Worm (Caenorhabditis elegans) whole organism, L4 larva: ENCODE data around the gene gtr-1.

Experiments
- F37D6.2 ChIP-seq: sonication (generic microtip); optimal IDR thresholded peaks from 2 replicates; lab custom pipeline; 2016; ENCODE audit warnings: mild to moderate bottlenecking, missing genetic modification characterization, missing compliant biosample characterization
- F49E8.2 ChIP-seq: sonication (generic microtip); optimal IDR thresholded peaks from 2 replicates; lab custom pipeline; 2016; ENCODE audit warnings: missing compliant biosample characterization, mild to moderate bottlenecking, missing genetic modification characterization, borderline replicate concordance
- R02D3.7 ChIP-seq: fragments of 150-350 bp; sonication (generic microtip); optimal IDR thresholded peaks from 3 replicates; lab custom pipeline; 2014; ENCODE audit warnings: missing biosample characterization, missing genetic modification characterization
- Y105C5A.15 ChIP-seq: fragments of 200-800 bp; sonication (Bioruptor generic); IDR thresholded peaks from 2 replicates; pipeline ENCODE4 v1.3.6; 2022; ENCODE audit warnings: missing genetic modification characterization, missing compliant biosample characterization
- Y48G9A.11 ChIP-seq: fragments of 200-800 bp; sonication (Bioruptor generic); IDR thresholded peaks from 2 replicates; pipeline ENCODE4 v1.3.6; 2022; ENCODE audit warnings: missing genetic modification reagents, missing genetic modification characterization, missing compliant biosample characterization
- aha-1 ChIP-seq: fragments of 150-350 bp; peaks from one replicate; lab custom pipeline; 2014; ENCODE audit warnings: missing biosample characterization, missing genetic modification characterization
- ama-1 ChIP-seq: fragments of 150-350 bp; optimal IDR thresholded peaks from 2 replicates; lab custom pipeline; 2014; ENCODE audit warnings: inconsistent platforms, mixed read lengths
- arid-1 ChIP-seq: fragments of 200-800 bp; sonication (Bioruptor generic); conservative IDR thresholded peaks from 2 replicates; pipeline ENCODE4 v1.3.6; 2022; ENCODE audit warnings: missing genetic modification reagents, missing genetic modification characterization, missing compliant biosample characterization
- ceh-32 ChIP-seq: sonication (generic microtip); optimal IDR thresholded peaks from 2 replicates; lab custom pipeline; 2016; ENCODE audit warnings: mild to moderate bottlenecking, missing genetic modification characterization, missing compliant biosample characterization; ENCODE audit not compliant: poor library complexity
- ceh-44 ChIP-seq: fragments of 200-800 bp; sonication (Bioruptor generic); IDR thresholded peaks from 2 replicates; pipeline ENCODE4 v1.3.6; 2022; ENCODE audit warnings: missing genetic modification reagents, missing genetic modification characterization, missing compliant biosample characterization
- cey-2 ChIP-seq: sonication (generic microtip); optimal IDR thresholded peaks from 3 replicates; lab custom pipeline; 2017; ENCODE audit warnings: missing genetic modification characterization, mild to moderate bottlenecking, missing compliant biosample characterization, antibody characterized with exemption, borderline replicate concordance; ENCODE audit not compliant: insufficient read depth
- daf-12 ChIP-seq: fragments of 150-350 bp; optimal IDR thresholded peaks from 2 replicates; lab custom pipeline; 2014; ENCODE audit warnings: missing biosample characterization, missing genetic modification reagents, missing genetic modification characterization
- daf-16 ChIP-seq, 3 experiments: sonication (generic microtip); optimal IDR thresholded peaks; 2 replicates each; lab custom pipeline; 2016 to 2017; ENCODE audit warnings: missing genetic modification characterization in 3 of 3, missing genetic modification reagents in 3 of 3, mild to moderate bottlenecking in 2 of 3, missing compliant biosample characterization in 2 of 3, missing biosample characterization in 1 of 3, moderate library complexity in 1 of 3
- daf-19 ChIP-seq: fragments of 200-800 bp; sonication (Bioruptor generic); conservative IDR thresholded peaks from 2 replicates; pipeline ENCODE4 v1.3.6; 2022; ENCODE audit warnings: missing genetic modification characterization, missing compliant biosample characterization
- dmd-6 ChIP-seq: fragments of 200-800 bp; sonication (Bioruptor generic); IDR thresholded peaks from 2 replicates; pipeline ENCODE4 v1.3.6; 2022; ENCODE audit warnings: missing genetic modification reagents, missing genetic modification characterization, missing compliant biosample characterization
- dmd-9 ChIP-seq: fragments of 200-800 bp; sonication (Bioruptor generic); IDR thresholded peaks from 2 replicates; pipeline ENCODE4 v1.3.6; 2022; ENCODE audit warnings: missing genetic modification reagents, missing genetic modification characterization, missing compliant biosample characterization
- dpl-1 ChIP-seq: fragments of 150-350 bp; optimal IDR thresholded peaks from 2 replicates; lab custom pipeline; 2014; ENCODE audit warnings: missing biosample characterization, missing genetic modification reagents, missing genetic modification characterization
- dve-1 ChIP-seq: sonication (generic microtip); optimal IDR thresholded peaks from 2 replicates; lab custom pipeline; 2017; ENCODE audit warnings: antibody characterized with exemption, mild to moderate bottlenecking, missing genetic modification characterization, missing compliant biosample characterization; ENCODE audit not compliant: insufficient read depth
- egl-43 ChIP-seq: fragments of 200-800 bp; sonication (Bioruptor generic); IDR thresholded peaks from 2 replicates; pipeline ENCODE4 v1.3.6; 2022; ENCODE audit warnings: missing genetic modification reagents, missing genetic modification characterization, missing compliant biosample characterization
- fos-1 ChIP-seq: fragments of 150-350 bp; optimal IDR thresholded peaks from 2 replicates; lab custom pipeline; 2014; ENCODE audit warnings: missing biosample characterization, missing genetic modification characterization
- hif-1 ChIP-seq, 2 experiments: sonication (generic microtip); optimal IDR thresholded peaks; 2 replicates each; lab custom pipeline; 2016 to 2017; ENCODE audit warnings: missing compliant biosample characterization in 2 of 2, missing genetic modification characterization in 2 of 2, missing genetic modification reagents in 2 of 2, missing genotype in 2 of 2, mild to moderate bottlenecking in 1 of 2
- hlh-11 ChIP-seq: fragments of 200-800 bp; sonication (Bioruptor generic); optimal IDR thresholded peaks from 2 replicates; lab custom pipeline; 2018; ENCODE audit warnings: mild to moderate bottlenecking, missing genetic modification characterization, missing compliant biosample characterization
- hlh-30 ChIP-seq: sonication (generic microtip); optimal IDR thresholded peaks from 2 replicates; lab custom pipeline; 2017; ENCODE audit warnings: antibody characterized with exemption, mild to moderate bottlenecking, missing genetic modification characterization, missing compliant biosample characterization; ENCODE audit not compliant: insufficient read depth
- hmg-1.1 ChIP-seq: fragments of 200-800 bp; sonication (Bioruptor generic); IDR thresholded peaks from 2 replicates; pipeline ENCODE4 v1.3.6; 2022; ENCODE audit warnings: missing genetic modification reagents, missing genetic modification characterization, missing compliant biosample characterization
- lin-1 ChIP-seq: fragments of 200-800 bp; sonication (Bioruptor generic); IDR thresholded peaks from 2 replicates; pipeline ENCODE4 v1.3.6; 2022; ENCODE audit warnings: missing genetic modification reagents, missing genetic modification characterization, missing compliant biosample characterization
- lin-15B ChIP-seq: fragments of 150-350 bp; sonication (generic microtip); optimal IDR thresholded peaks from 3 replicates; lab custom pipeline; 2014; ENCODE audit warnings: missing biosample characterization, missing genetic modification characterization
- lin-29 ChIP-seq: fragments of 200-800 bp; sonication (Bioruptor generic); IDR thresholded peaks from 2 replicates; pipeline ENCODE4 v1.3.6; 2022; ENCODE audit warnings: missing genetic modification reagents, missing genetic modification characterization, missing compliant biosample characterization
- lsy-2 ChIP-seq, 2 experiments: fragments of 150-350 bp in 1 of 2; sonication (generic microtip) in 1 of 2; optimal IDR thresholded peaks; 2 replicates each; lab custom pipeline; 2014 to 2017; ENCODE audit warnings: missing biosample characterization in 2 of 2, missing genetic modification characterization in 2 of 2
- mdl-1 ChIP-seq, 2 experiments: fragments of 150-350 bp in 1 of 2; sonication (generic microtip) in 1 of 2; optimal IDR thresholded peaks; 2 replicates each; lab custom pipeline; 2014 to 2017; ENCODE audit warnings: missing biosample characterization in 2 of 2, missing genetic modification characterization in 2 of 2
- mep-1 ChIP-seq: fragments of 150-350 bp; sonication (generic microtip); optimal IDR thresholded peaks from 3 replicates; lab custom pipeline; 2014; ENCODE audit warnings: missing biosample characterization, missing genetic modification characterization
- mes-2 ChIP-seq: sonication (generic microtip); optimal IDR thresholded peaks from 2 replicates; lab custom pipeline; 2016; ENCODE audit warnings: missing genotype, mild to moderate bottlenecking, missing genetic modification characterization, missing compliant biosample characterization; ENCODE audit not compliant: poor library complexity, severe bottlenecking
- nhr-102 ChIP-seq: sonication (generic microtip); optimal IDR thresholded peaks from 2 replicates; lab custom pipeline; 2016; ENCODE audit warnings: mild to moderate bottlenecking, missing genetic modification characterization, moderate library complexity, missing compliant biosample characterization
- nhr-25 ChIP-seq: sonication (generic microtip); optimal IDR thresholded peaks from 2 replicates; lab custom pipeline; 2017; ENCODE audit warnings: missing genetic modification characterization, mild to moderate bottlenecking, missing compliant biosample characterization, antibody characterized with exemption, moderate library complexity, borderline replicate concordance; ENCODE audit not compliant: insufficient read depth
- nhr-28 ChIP-seq: fragments of 150-350 bp; optimal IDR thresholded peaks from 2 replicates; lab custom pipeline; 2014; ENCODE audit warnings: missing biosample characterization, missing genetic modification characterization
- nhr-41 ChIP-seq: fragments of 200-800 bp; sonication (Bioruptor generic); IDR thresholded peaks from 2 replicates; pipeline ENCODE4 v1.3.6; 2022; ENCODE audit warnings: missing genetic modification reagents, missing genetic modification characterization, missing compliant biosample characterization
- nhr-77 ChIP-seq: fragments of 150-350 bp; optimal IDR thresholded peaks from 2 replicates; lab custom pipeline; 2014; ENCODE audit warnings: missing biosample characterization, missing genetic modification characterization
- php-3 ChIP-seq: fragments of 200-800 bp; sonication (Bioruptor generic); IDR thresholded peaks from 2 replicates; pipeline ENCODE4 v1.3.6; 2022; ENCODE audit warnings: missing genetic modification reagents, missing genetic modification characterization, missing compliant biosample characterization
- rbr-2 ChIP-seq: sonication (generic microtip); optimal IDR thresholded peaks from 2 replicates; lab custom pipeline; 2016; ENCODE audit warnings: missing genotype, missing genetic modification characterization, missing compliant biosample characterization
- saeg-2 ChIP-seq: fragments of 200-800 bp; sonication (Bioruptor generic); IDR thresholded peaks from 2 replicates; pipeline ENCODE4 v1.3.6; 2022; ENCODE audit warnings: missing genetic modification reagents, missing genetic modification characterization, missing compliant biosample characterization
- tra-1 ChIP-seq: fragments of 200-800 bp; sonication (Bioruptor generic); IDR thresholded peaks from 2 replicates; pipeline ENCODE4 v1.3.6; 2022; ENCODE audit warnings: missing genetic modification reagents, missing genetic modification characterization, missing compliant biosample characterization
- unc-62 ChIP-seq, 3 experiments: fragments of 150-350 bp in 1 of 3; sonication (generic microtip); optimal IDR thresholded peaks in 2 of 3; peaks in 1 of 3; 1 replicate in 1 of 3; 2 replicates in 2 of 3; lab custom pipeline; 2014 to 2017; ENCODE audit warnings: missing biosample characterization in 3 of 3, missing genetic modification characterization in 3 of 3, missing genetic modification reagents in 3 of 3, missing genotype in 1 of 3
- zfp-3 ChIP-seq: fragments of 200-800 bp; sonication (Bioruptor generic); conservative IDR thresholded peaks from 2 replicates; pipeline ENCODE4 v1.3.6; 2022; ENCODE audit warnings: missing genetic modification reagents, missing genetic modification characterization, missing compliant biosample characterization
- ztf-11 ChIP-seq: fragments of 150-350 bp; optimal IDR thresholded peaks from 2 replicates; lab custom pipeline; 2014; ENCODE audit warnings: missing biosample characterization, missing genetic modification characterization
- ztf-7 ChIP-seq: fragments of 150-350 bp; optimal IDR thresholded peaks from 2 replicates; lab custom pipeline; 2014; ENCODE audit warnings: missing biosample characterization, missing genetic modification characterization

The gtr-1 gene

DNA sequence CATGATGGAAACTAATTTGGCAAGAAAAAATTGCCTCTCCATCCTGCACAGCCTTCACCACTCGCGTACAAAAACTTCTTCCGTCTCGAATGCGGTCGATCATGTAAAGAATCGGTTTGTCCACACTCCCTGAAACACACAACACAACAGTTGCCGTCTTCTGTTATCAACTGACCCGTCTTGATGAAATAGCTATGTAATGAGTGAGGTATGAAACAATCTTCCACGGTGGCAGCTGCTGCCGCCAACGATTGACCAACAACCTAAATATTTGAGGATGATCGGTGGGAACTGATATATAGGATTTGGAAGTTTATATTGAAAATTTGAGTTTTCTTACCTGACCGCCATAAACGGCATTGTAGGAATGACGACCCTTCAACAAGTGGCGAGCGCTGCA, 9.7 kb downstream of the gtr-1 start:
- TF ChIP-seq daf-16 (GFP tag; optimal IDR thresholded peaks at IDR 0.05; lab: Kevin White, UChicago) = peak in 1 of 2 experiments; percentile 38
- peak; percentile 30 for TF ChIP-seq daf-16 (tag; optimal IDR thresholded peaks at IDR 0.05; lab: Kevin White, UChicago)
- peak; percentile 3 for TF ChIP-seq nhr-28
- peak; percentile 21; the same call in 1 of the 2 replicates for TF ChIP-seq dmd-6
- no peak for TF ChIP-seq zfp-3 (GFP tag; lab: Robert Waterston, UW)
- peak; percentile 6 for TF ChIP-seq mes-2
- peak; percentile 2 for TF ChIP-seq hlh-11
- peak; percentile 10 for TF ChIP-seq hlh-30 (tag; lab: Kevin White, UChicago)
- no peak for TF ChIP-seq fos-1 (tag; lab: Kevin White, UChicago)

DNA sequence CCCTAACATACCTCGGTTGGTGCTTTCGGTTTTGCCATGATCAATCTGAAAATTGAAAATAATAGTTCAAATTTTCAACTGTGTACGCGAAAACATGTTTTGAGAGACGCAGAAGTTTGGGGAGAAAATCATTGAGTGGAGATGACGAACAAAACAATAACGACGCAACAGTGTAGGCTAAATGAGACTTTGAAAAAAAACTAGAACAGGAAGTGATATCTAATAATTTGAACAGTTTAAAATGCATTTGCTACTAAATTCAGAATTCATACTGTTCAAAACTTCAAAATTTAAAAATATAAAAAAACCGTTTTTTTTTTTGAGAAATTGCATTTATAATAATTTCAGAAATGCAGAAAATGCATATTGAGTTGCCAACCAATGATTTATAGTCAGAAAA, 10.5 kb downstream of the gtr-1 start, which contains the start of gene F25E2.3:
F25E2.3 (minus strand) TSS at position 101 of the 400 bp plus-strand sequence.
- no peak for TF ChIP-seq daf-16 (GFP tag; optimal IDR thresholded peaks at IDR 0.05; lab: Kevin White, UChicago)
- TF ChIP-seq daf-16 (tag; optimal IDR thresholded peaks at IDR 0.05; lab: Kevin White, UChicago) = peak; percentile 42
- no peak for TF ChIP-seq ceh-32

DNA sequence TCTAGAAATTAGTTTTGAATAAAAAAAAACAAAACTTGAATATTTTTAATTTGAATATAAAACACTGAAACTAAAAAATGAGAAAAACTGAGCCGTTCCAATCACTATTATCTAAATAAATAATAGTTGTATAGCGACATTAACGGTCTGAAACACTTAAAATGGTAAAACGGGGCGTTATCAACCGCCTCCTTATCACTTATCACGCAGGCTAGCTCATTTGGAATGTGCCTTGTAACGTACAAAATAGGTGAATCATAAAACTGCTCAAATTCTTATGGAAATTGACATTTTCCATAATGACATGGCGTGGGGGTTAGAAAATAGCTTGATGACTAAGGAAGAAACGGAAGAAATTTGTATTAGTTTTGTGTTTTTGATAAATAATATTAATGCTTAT, 13.4 kb downstream of the gtr-1 start, which contains the start of gene ifd-2:
ifd-2 (minus strand) TSS at position 1 of the 400 bp plus-strand sequence.
- no peak for TF ChIP-seq dmd-9 (GFP tag; lab: Robert Waterston, UW)
- no peak for TF ChIP-seq nhr-25 (tag; lab: Kevin White, UChicago)
- peak; percentile 54 for TF ChIP-seq dve-1 (tag; lab: Kevin White, UChicago)
- TF ChIP-seq egl-43 (GFP tag; lab: Robert Waterston, UW) = no peak
- no peak for TF ChIP-seq hif-1 (tag; optimal IDR thresholded peaks at IDR 0.05; lab: Kevin White, UChicago)
- no peak for TF ChIP-seq cey-2
- no peak for TF ChIP-seq R02D3.7 (tag; lab: Kevin White, UChicago)
- no peak for TF ChIP-seq daf-16 (GFP tag; optimal IDR thresholded peaks at IDR 0.05; lab: Kevin White, UChicago)
- TF ChIP-seq daf-16 (tag; optimal IDR thresholded peaks at IDR 0.05; lab: Kevin White, UChicago) = peak; percentile 55
- no peak for TF ChIP-seq lsy-2 (tag; optimal IDR thresholded peaks at IDR 0.05; lab: Kevin White, UChicago)
- no peak for TF ChIP-seq mdl-1 (tag; optimal IDR thresholded peaks at IDR 0.05; lab: Kevin White, UChicago)
- TF ChIP-seq daf-12 (tag; lab: Kevin White, UChicago) = no peak
- TF ChIP-seq saeg-2 = no peak
- TF ChIP-seq nhr-102 = peak; percentile 12
- TF ChIP-seq daf-19 (GFP tag; lab: Robert Waterston, UW) = no peak
- no peak for TF ChIP-seq ceh-44 (GFP tag; lab: Robert Waterston, UW)
- no peak for TF ChIP-seq rbr-2 (tag; lab: Kevin White, UChicago)
- TF ChIP-seq ztf-11 (tag; lab: Kevin White, UChicago) = no peak
- TF ChIP-seq F49E8.2 (tag; lab: Kevin White, UChicago) = no peak
- TF ChIP-seq nhr-77 = no peak
- TF ChIP-seq Y105C5A.15 (GFP tag; lab: Robert Waterston, UW) = no peak
- no peak for TF ChIP-seq lin-15B (tag; lab: Kevin White, UChicago)
- peak; percentile 70; the same call in 1 of the 2 replicates for TF ChIP-seq tra-1 (GFP tag; lab: Robert Waterston, UW)
- no peak for TF ChIP-seq nhr-41
- no peak for TF ChIP-seq fos-1 (tag; lab: Kevin White, UChicago)
- no peak for TF ChIP-seq arid-1
- no peak for TF ChIP-seq F37D6.2 (tag; lab: Kevin White, UChicago)
- TF ChIP-seq aha-1 = no peak
- TF ChIP-seq zfp-3 (GFP tag; lab: Robert Waterston, UW) = no peak
- TF ChIP-seq ceh-32 = no peak
- TF ChIP-seq lin-1 (GFP tag; lab: Robert Waterston, UW) = no peak
- TF ChIP-seq mep-1 (tag; lab: Kevin White, UChicago) = no peak
- TF ChIP-seq Y48G9A.11 (GFP tag; lab: Robert Waterston, UW) = no peak
- no peak for TF ChIP-seq ztf-7 (tag; lab: Kevin White, UChicago)
- peak; percentile 48 for TF ChIP-seq hlh-11
- TF ChIP-seq lin-29 (GFP tag; lab: Robert Waterston, UW) = no peak
- peak; percentile 73 for TF ChIP-seq php-3
- TF ChIP-seq ama-1 = no peak
- TF ChIP-seq unc-62 (GFP tag; optimal IDR thresholded peaks at IDR 0.05 in 1 of 2; lab: Kevin White, UChicago) = no peak
- no peak for TF ChIP-seq unc-62 (tag; optimal IDR thresholded peaks at IDR 0.05; lab: Kevin White, UChicago)
- no peak for TF ChIP-seq hmg-1.1 (GFP tag; lab: Robert Waterston, UW)
- no peak for TF ChIP-seq dpl-1 (GFP tag; lab: Kevin White, UChicago)
